Worm (Caenorhabditis elegans) whole organism, L4 larva: ENCODE data around the gene Y46G5A.47.

Experiments used
- duxl-1 ChIP-seq: sonication (generic microtip); optimal IDR thresholded peaks from 2 replicates; lab custom pipeline; 2016; ENCODE audit warnings: mild to moderate bottlenecking, missing genetic modification characterization, moderate library complexity, missing compliant biosample characterization; ENCODE audit not compliant: poor library complexity
- egl-27 ChIP-seq: sonication (generic microtip); optimal IDR thresholded peaks from 3 replicates; lab custom pipeline; 2017; ENCODE audit warnings: missing biosample characterization, missing genetic modification reagents, missing genetic modification characterization
- lin-15B ChIP-seq: fragments of 150-350 bp; sonication (generic microtip); optimal IDR thresholded peaks from 3 replicates; lab custom pipeline; 2014; ENCODE audit warnings: missing biosample characterization, missing genetic modification characterization
- nhr-111 ChIP-seq: fragments of 200-800 bp; sonication (Bioruptor generic); optimal IDR thresholded peaks from 2 replicates; lab custom pipeline; 2018; ENCODE audit warnings: mild to moderate bottlenecking, missing genetic modification characterization, missing compliant biosample characterization
- nhr-237 ChIP-seq: sonication (generic microtip); optimal IDR thresholded peaks from 2 replicates; lab custom pipeline; 2017; ENCODE audit warnings: missing biosample characterization, missing genetic modification characterization
- nhr-28 ChIP-seq: fragments of 150-350 bp; optimal IDR thresholded peaks from 2 replicates; lab custom pipeline; 2014; ENCODE audit warnings: missing biosample characterization, missing genetic modification characterization
- nhr-76 ChIP-seq: fragments of 150-350 bp; optimal IDR thresholded peaks from 2 replicates; lab custom pipeline; 2014; ENCODE audit warnings: missing biosample characterization, missing genetic modification characterization
- pqm-1 ChIP-seq: sonication (generic microtip); optimal IDR thresholded peaks from 2 replicates; lab custom pipeline; 2017; ENCODE audit warnings: missing biosample characterization, missing genetic modification characterization
- skn-1 ChIP-seq: fragments of 150-350 bp; optimal IDR thresholded peaks from 2 replicates; lab custom pipeline; 2014; ENCODE audit warnings: missing biosample characterization, missing genetic modification characterization
- snpc-4 ChIP-seq: fragments of 150-350 bp; optimal IDR thresholded peaks from 2 replicates; lab custom pipeline; 2014; ENCODE audit warnings: missing biosample characterization, missing genetic modification characterization
- unc-62 ChIP-seq, 3 experiments: fragments of 150-350 bp in 1 of 3; sonication (generic microtip); optimal IDR thresholded peaks in 2 of 3; peaks in 1 of 3; 1 replicate in 1 of 3; 2 replicates in 2 of 3; lab custom pipeline; 2014 to 2017; ENCODE audit warnings: missing biosample characterization in 3 of 3, missing genetic modification characterization in 3 of 3, missing genetic modification reagents in 3 of 3, missing genotype in 1 of 3
- ztf-11 ChIP-seq: fragments of 150-350 bp; optimal IDR thresholded peaks from 2 replicates; lab custom pipeline; 2014; ENCODE audit warnings: missing biosample characterization, missing genetic modification characterization

- TF ChIP-seq nhr-237 (tag; lab: Kevin White, UChicago) = no peak
- no peak for TF ChIP-seq nhr-28
- no peak for TF ChIP-seq nhr-111 (GFP tag; lab: Kevin White, UChicago)
- no peak for TF ChIP-seq nhr-76 (tag; lab: Kevin White, UChicago)
- TF ChIP-seq snpc-4 (tag; lab: Kevin White, UChicago) = no peak
- TF ChIP-seq skn-1 = no peak
- TF ChIP-seq pqm-1 (tag; lab: Kevin White, UChicago) = no peak
- TF ChIP-seq egl-27 (tag; lab: Kevin White, UChicago) = no peak
- no peak for TF ChIP-seq lin-15B
- TF ChIP-seq duxl-1 (tag; lab: Kevin White, UChicago) = no peak
- TF ChIP-seq unc-62 (GFP tag; optimal IDR thresholded peaks at IDR 0.05 in 1 of 2; lab: Kevin White, UChicago) = no peak
- no peak for TF ChIP-seq unc-62 (tag; optimal IDR thresholded peaks at IDR 0.05; lab: Kevin White, UChicago)
- TF ChIP-seq ztf-11 (tag; lab: Kevin White, UChicago) = no peak
Measured at ce11 chrII:12840057-12840456, 35.0 kb upstream of the Y46G5A.47 start, which contains the start of gene lgc-35.
